Worm (Caenorhabditis elegans) whole organism, mixed stage, embryonic: ENCODE data around the gene slc-25A21.
A peak's percentile ranks its signal among the peaks of the same experiment; 100 is the strongest.

Source experiments
- M03D4.4 ChIP-seq: sonication (generic microtip); optimal IDR thresholded peaks from 2 replicates; lab custom pipeline; 2017; ENCODE audit warnings: mild to moderate bottlenecking, missing genetic modification characterization, missing compliant biosample characterization
- bed-3 ChIP-seq: fragments of 200-800 bp; sonication (Bioruptor generic); optimal IDR thresholded peaks from 3 replicates; lab custom pipeline; 2018; ENCODE audit warnings: mild to moderate bottlenecking, missing genetic modification characterization, moderate library complexity, missing compliant biosample characterization
- blmp-1 ChIP-seq: fragments of 150-350 bp; optimal IDR thresholded peaks from 2 replicates; lab custom pipeline; 2014; ENCODE audit warnings: missing biosample characterization, missing genetic modification characterization
- ceh-39 ChIP-seq: fragments of 150-350 bp; optimal IDR thresholded peaks from 2 replicates; lab custom pipeline; 2014; ENCODE audit warnings: missing biosample characterization, missing genetic modification characterization
- ceh-43 ChIP-seq: fragments of 200-800 bp; sonication (Bioruptor generic); optimal IDR thresholded peaks from 2 replicates; lab custom pipeline; 2018; ENCODE audit warnings: mild to moderate bottlenecking, missing genetic modification characterization, moderate library complexity, missing compliant biosample characterization
- ceh-83 ChIP-seq: fragments of 200-800 bp; sonication (Bioruptor generic); optimal IDR thresholded peaks from 2 replicates; lab custom pipeline; 2018; ENCODE audit warnings: mild to moderate bottlenecking, missing genetic modification characterization, missing compliant biosample characterization
- ces-1 ChIP-seq: fragments of 150-350 bp; optimal IDR thresholded peaks from 2 replicates; lab custom pipeline; 2014; ENCODE audit warnings: missing biosample characterization, missing genetic modification reagents, missing genetic modification characterization
- drap-1 ChIP-seq: fragments of 200-800 bp; sonication (Bioruptor generic); optimal IDR thresholded peaks from 3 replicates; lab custom pipeline; 2018; ENCODE audit warnings: mild to moderate bottlenecking, missing genetic modification characterization, missing compliant biosample characterization
- elt-1 ChIP-seq: sonication (generic microtip); optimal IDR thresholded peaks from 2 replicates; lab custom pipeline; 2017; ENCODE audit warnings: missing genetic modification characterization, mild to moderate bottlenecking, missing compliant biosample characterization, antibody characterized with exemption, moderate library complexity, borderline replicate concordance; ENCODE audit not compliant: insufficient read depth
- elt-3 ChIP-seq: fragments of 150-350 bp; optimal IDR thresholded peaks from 2 replicates; lab custom pipeline; 2014; ENCODE audit warnings: missing biosample characterization, missing genetic modification characterization
- flh-1 ChIP-seq: fragments of 200-800 bp; sonication (Bioruptor generic); optimal IDR thresholded peaks from 2 replicates; lab custom pipeline; 2018; ENCODE audit warnings: mild to moderate bottlenecking, missing genetic modification characterization, moderate library complexity, missing compliant biosample characterization
- ham-2 ChIP-seq: fragments of 200-800 bp; sonication (Bioruptor generic); optimal IDR thresholded peaks from 2 replicates; lab custom pipeline; 2018; ENCODE audit warnings: mild to moderate bottlenecking, missing genetic modification characterization, missing compliant biosample characterization
- hlh-1 ChIP-seq: fragments of 150-350 bp; optimal IDR thresholded peaks from 2 replicates; lab custom pipeline; 2014; ENCODE audit warnings: missing biosample characterization, missing genetic modification reagents, missing genetic modification characterization
- lin-13 ChIP-seq: fragments of 150-350 bp; optimal IDR thresholded peaks from 2 replicates; lab custom pipeline; 2014; ENCODE audit warnings: missing biosample characterization, missing genetic modification characterization
- lin-32 ChIP-seq: fragments of 200-800 bp; sonication (Bioruptor generic); optimal IDR thresholded peaks from 2 replicates; lab custom pipeline; 2018; ENCODE audit warnings: mild to moderate bottlenecking, missing genetic modification characterization, missing compliant biosample characterization
- lsy-2 ChIP-seq: fragments of 150-350 bp; optimal IDR thresholded peaks from 2 replicates; lab custom pipeline; 2014; ENCODE audit warnings: missing biosample characterization, missing genetic modification characterization
- mab-5 ChIP-seq: fragments of 150-350 bp; optimal IDR thresholded peaks from 2 replicates; lab custom pipeline; 2014; ENCODE audit warnings: missing biosample characterization, missing genetic modification characterization
- mep-1 ChIP-seq: fragments of 150-350 bp; optimal IDR thresholded peaks from 2 replicates; lab custom pipeline; 2017; ENCODE audit warnings: missing biosample characterization, missing genetic modification reagents, missing genetic modification characterization, inconsistent platforms
- mls-2 ChIP-seq: sonication (generic microtip); optimal IDR thresholded peaks from 2 replicates; lab custom pipeline; 2016; ENCODE audit warnings: mild to moderate bottlenecking, missing genetic modification characterization, moderate library complexity, missing compliant biosample characterization
- nhr-12 ChIP-seq: fragments of 150-350 bp; optimal IDR thresholded peaks from 2 replicates; lab custom pipeline; 2014; ENCODE audit warnings: missing biosample characterization, missing genetic modification characterization
- nhr-2 ChIP-seq: fragments of 150-350 bp; optimal IDR thresholded peaks from 2 replicates; lab custom pipeline; 2014; ENCODE audit warnings: missing biosample characterization, missing genetic modification characterization
- nhr-28 ChIP-seq: fragments of 150-350 bp; optimal IDR thresholded peaks from 2 replicates; lab custom pipeline; 2014; ENCODE audit warnings: missing biosample characterization, missing genetic modification characterization
- pha-4 ChIP-seq: fragments of 150-350 bp; optimal IDR thresholded peaks from 2 replicates; lab custom pipeline; 2018; ENCODE audit warnings: missing biosample characterization, missing genetic modification reagents, missing genetic modification characterization
- snpc-4 ChIP-seq: fragments of 150-350 bp; optimal IDR thresholded peaks from 2 replicates; lab custom pipeline; 2014; ENCODE audit warnings: missing biosample characterization, missing genetic modification characterization
- sptf-1 ChIP-seq: sonication (generic microtip); optimal IDR thresholded peaks from 2 replicates; lab custom pipeline; 2017; ENCODE audit warnings: mild to moderate bottlenecking, missing genetic modification characterization, moderate library complexity, missing compliant biosample characterization
- tbx-8 ChIP-seq: fragments of 200-800 bp; sonication (Bioruptor generic); optimal IDR thresholded peaks from 2 replicates; lab custom pipeline; 2018; ENCODE audit warnings: mild to moderate bottlenecking, missing genetic modification characterization, moderate library complexity, missing compliant biosample characterization
- unc-120 ChIP-seq: sonication (generic microtip); optimal IDR thresholded peaks from 2 replicates; lab custom pipeline; 2017; ENCODE audit warnings: missing genetic modification characterization, missing compliant biosample characterization; ENCODE audit not compliant: poor library complexity, severe bottlenecking
- unc-39 ChIP-seq: fragments of 150-350 bp; optimal IDR thresholded peaks from 2 replicates; lab custom pipeline; 2014; ENCODE audit warnings: missing biosample characterization, missing genetic modification characterization
- unc-62 ChIP-seq: fragments of 150-350 bp; optimal IDR thresholded peaks from 2 replicates; lab custom pipeline; 2014; ENCODE audit warnings: missing biosample characterization, missing genetic modification reagents, missing genetic modification characterization
- zip-8 ChIP-seq: fragments of 150-350 bp; optimal IDR thresholded peaks from 2 replicates; lab custom pipeline; 2014; ENCODE audit warnings: missing biosample characterization, missing genetic modification characterization

The slc-25A21 gene

DNA sequence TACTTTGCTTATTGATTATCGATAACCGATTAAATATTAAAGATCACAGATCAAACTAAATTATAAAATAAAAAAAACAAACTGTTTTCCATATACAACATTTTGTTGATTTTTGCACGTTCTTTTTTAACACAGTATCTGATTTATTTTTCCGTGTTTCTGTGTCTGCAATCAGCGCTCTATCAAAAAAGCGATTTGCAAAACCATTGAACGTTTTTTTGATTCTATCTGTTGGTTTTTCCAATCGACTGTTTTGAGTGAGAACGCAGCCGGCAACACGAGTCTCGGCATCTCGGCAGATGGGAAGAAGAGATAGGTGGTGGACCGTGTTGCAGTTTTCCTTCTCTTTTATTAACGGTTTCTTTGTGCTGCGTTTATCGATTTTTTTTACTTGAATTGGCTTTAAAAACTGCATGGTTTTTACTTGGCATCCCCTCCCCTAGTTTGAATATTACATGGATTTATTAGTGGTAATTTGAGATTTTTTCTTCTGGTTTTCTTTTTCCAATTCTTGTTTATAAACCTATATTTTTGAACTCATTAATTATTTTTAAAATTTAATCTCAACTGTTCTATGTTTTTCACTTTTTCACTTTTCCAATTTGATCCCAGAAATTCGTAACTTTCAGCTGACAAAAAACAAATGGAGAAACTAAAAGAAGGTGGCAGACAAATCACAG, at the start of gene slc-25A21:
TSS of gene slc-25A21 (plus strand) at position 630 of the 680 bp plus-strand sequence.
- TF ChIP-seq mab-5 (tag; lab: Kevin White, UChicago) (no peak), elt-1 (peak; percentile 25)

DNA sequence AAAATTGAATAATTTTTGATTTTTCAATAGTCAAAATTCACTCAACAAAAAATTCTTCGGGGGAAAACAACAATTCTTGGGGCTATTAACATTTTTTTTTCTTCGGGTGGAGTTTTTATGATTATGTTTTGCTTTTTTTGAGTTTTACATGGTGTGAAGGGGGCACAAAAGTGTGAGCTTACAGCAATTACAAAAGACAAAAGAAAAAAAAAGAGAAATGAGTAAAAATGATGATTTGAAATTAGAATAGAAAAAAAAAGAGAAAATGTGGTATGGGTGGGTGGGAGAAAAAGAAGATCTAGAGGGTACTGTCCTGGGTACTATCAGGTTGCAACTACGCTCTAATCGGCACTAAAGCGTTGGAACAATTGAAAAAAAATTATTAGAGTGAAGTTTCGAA, 48.8 kb upstream of the slc-25A21 start:
- no peak for TF ChIP-seq nhr-28 (tag; lab: Kevin White, UChicago)
- no peak for TF ChIP-seq ceh-39 (tag; lab: Kevin White, UChicago)
- TF ChIP-seq lin-13 (tag; lab: Kevin White, UChicago) = no peak
- no peak for TF ChIP-seq mls-2 (tag; lab: Kevin White, UChicago)
- TF ChIP-seq flh-1 (GFP tag; lab: Kevin White, UChicago) = no peak
- TF ChIP-seq mab-5 (tag; lab: Kevin White, UChicago) = no peak
- no peak for TF ChIP-seq zip-8 (tag; lab: Kevin White, UChicago)
- no peak for TF ChIP-seq elt-3 (tag; lab: Kevin White, UChicago)
- no peak for TF ChIP-seq unc-120
- no peak for TF ChIP-seq pha-4
- TF ChIP-seq unc-39 (tag; lab: Kevin White, UChicago) = no peak
- TF ChIP-seq M03D4.4 = no peak
- no peak for TF ChIP-seq elt-1

DNA sequence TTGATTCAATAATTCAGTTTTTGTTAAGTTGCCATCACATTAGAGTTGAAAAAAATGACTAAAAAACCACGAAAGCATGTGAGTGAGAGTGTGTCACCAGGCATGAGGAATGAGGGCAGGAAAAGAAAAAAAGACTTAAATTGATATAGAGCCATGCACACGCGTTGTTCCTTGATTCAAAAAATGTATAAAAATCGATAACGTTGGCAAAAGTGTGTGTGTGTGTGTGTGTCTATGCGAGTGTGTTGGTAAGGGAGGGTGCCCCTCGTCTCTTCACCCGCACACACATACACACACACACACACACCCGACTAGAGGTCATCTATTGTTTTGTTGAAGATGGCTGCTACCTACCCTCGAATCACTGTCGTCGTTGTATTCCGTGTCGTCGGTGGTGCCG, 45.8 kb upstream of the slc-25A21 start:
- no peak for TF ChIP-seq lin-32 (GFP tag; lab: Kevin White, UChicago)
- peak; percentile 5 for TF ChIP-seq pha-4
- peak; percentile 27 for TF ChIP-seq drap-1 (GFP tag; lab: Kevin White, UChicago)
- TF ChIP-seq M03D4.4 = no peak
- TF ChIP-seq sptf-1 (tag; lab: Kevin White, UChicago) = peak; percentile 51

DNA sequence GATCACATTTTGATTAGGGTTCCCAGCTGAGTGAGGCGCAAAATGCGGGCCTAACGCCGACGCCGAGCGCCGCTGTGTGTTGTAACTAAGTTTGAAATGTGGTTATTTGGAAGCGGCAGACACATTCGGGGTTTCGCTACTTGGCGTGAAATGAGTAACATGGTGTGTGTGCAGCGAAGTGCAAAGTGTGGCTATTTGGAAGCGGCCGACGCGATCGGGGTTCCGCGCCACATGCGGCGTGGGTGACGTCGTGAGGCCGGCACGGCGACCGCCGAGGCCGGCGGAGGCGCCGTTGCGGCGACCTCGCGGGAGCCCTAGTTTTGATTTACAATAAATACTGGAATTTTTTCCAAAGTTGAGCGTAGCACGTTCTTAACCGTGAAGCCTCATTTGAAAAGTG, 45.1 kb upstream of the slc-25A21 start:
- TF ChIP-seq ceh-43 (GFP tag; lab: Kevin White, UChicago) (no peak), bed-3 (GFP tag; lab: Kevin White, UChicago) (no peak), tbx-8 (GFP tag; lab: Kevin White, UChicago) (no peak), unc-120 (no peak), drap-1 (GFP tag; lab: Kevin White, UChicago) (no peak), lsy-2 (tag; lab: Kevin White, UChicago) (no peak), lin-32 (GFP tag; lab: Kevin White, UChicago) (no peak), nhr-12 (tag; lab: Kevin White, UChicago) (no peak), snpc-4 (no peak), ceh-39 (tag; lab: Kevin White, UChicago) (no peak), elt-1 (no peak), lin-13 (tag; lab: Kevin White, UChicago) (no peak), unc-39 (tag; lab: Kevin White, UChicago) (no peak), zip-8 (tag; lab: Kevin White, UChicago) (no peak), nhr-28 (tag; lab: Kevin White, UChicago) (no peak), ces-1 (GFP tag; lab: Kevin White, UChicago) (no peak), ham-2 (no peak)

DNA sequence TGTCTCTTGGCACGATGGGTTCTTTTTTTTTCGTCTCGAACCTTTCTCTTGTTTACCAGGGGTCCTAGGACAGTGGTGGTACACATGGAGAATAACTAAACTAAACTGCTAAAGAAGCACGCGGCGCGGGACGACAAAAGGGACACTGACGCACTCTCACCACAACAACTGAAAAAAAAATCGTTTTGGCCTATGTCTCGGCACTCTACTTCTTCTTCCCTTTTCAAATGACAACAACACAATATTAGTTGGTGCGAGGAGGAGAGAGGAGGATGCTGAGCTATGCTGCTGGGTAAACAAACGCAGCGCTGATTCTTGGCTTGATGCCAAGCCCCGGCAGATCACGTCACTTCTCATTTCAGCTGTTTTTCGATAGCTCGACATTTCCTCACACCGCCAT, 44.4 kb upstream of the slc-25A21 start:
- TF ChIP-seq unc-120 (no peak), ham-2 (no peak), zip-8 (tag; lab: Kevin White, UChicago) (no peak), nhr-2 (tag; lab: Kevin White, UChicago) (no peak), ceh-39 (tag; lab: Kevin White, UChicago) (no peak), ceh-83 (GFP tag; lab: Kevin White, UChicago) (no peak), tbx-8 (GFP tag; lab: Kevin White, UChicago) (no peak), mep-1 (tag; lab: Kevin White, UChicago) (no peak), ceh-43 (GFP tag; lab: Kevin White, UChicago) (no peak), blmp-1 (no peak), unc-62 (GFP tag; lab: Kevin White, UChicago) (no peak), hlh-1 (tag; lab: Kevin White, UChicago) (no peak), elt-1 (no peak), nhr-12 (tag; lab: Kevin White, UChicago) (no peak), ces-1 (GFP tag; lab: Kevin White, UChicago) (no peak), lsy-2 (tag; lab: Kevin White, UChicago) (no peak), lin-13 (tag; lab: Kevin White, UChicago) (no peak)
- TF ChIP-seq, all 35 proteins: peak for 0
